Worm (Caenorhabditis elegans) whole organism, L4 larva: Measurements from ENCODE around the gene eri-12.

ENCODE experiments used
- aha-1 ChIP-seq: fragments of 150-350 bp; peaks from one replicate; lab custom pipeline; 2014; ENCODE audit warnings: missing biosample characterization, missing genetic modification characterization
- ama-1 ChIP-seq: fragments of 150-350 bp; optimal IDR thresholded peaks from 2 replicates; lab custom pipeline; 2014; ENCODE audit warnings: inconsistent platforms, mixed read lengths
- nhr-237 ChIP-seq: sonication (generic microtip); optimal IDR thresholded peaks from 2 replicates; lab custom pipeline; 2017; ENCODE audit warnings: missing biosample characterization, missing genetic modification characterization

DNA sequence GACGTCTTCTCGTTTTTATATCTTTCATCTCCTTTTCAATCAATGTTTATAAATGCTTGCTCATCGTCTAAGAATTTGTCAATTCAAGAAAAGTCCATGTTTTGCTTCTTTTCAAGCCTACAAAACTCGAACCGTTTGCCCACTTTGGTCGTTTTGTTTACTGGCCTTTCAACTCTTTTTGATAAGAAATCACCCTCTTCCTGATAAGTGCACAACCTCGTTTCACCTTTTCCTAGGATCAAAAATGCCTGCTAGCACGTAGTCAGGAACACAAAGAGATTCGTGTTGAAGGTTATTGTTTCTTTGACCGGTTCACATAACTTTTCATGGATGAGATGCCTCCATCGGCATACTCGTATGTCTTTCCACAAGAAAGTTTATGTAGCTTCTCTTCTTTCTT, 40.0 kb downstream of the eri-12 start:
- TF ChIP-seq aha-1 (tag; lab: Kevin White, UChicago) (peak; percentile 76), nhr-237 (tag; lab: Kevin White, UChicago) (no peak), ama-1 (lab: Kevin White, UChicago) (no peak)
